Worm (Caenorhabditis elegans) whole organism, L4/young adult: ENCODE measurements around the gene clec-119.

Experiments used
- W03F9.2 ChIP-seq: fragments of 150-350 bp; optimal IDR thresholded peaks from 2 replicates; lab custom pipeline; 2014; ENCODE audit warnings: missing biosample characterization, missing genetic modification characterization
- dao-5 ChIP-seq: sonication (generic microtip); optimal IDR thresholded peaks from 2 replicates; lab custom pipeline; 2016; ENCODE audit warnings: missing genotype, missing genetic modification characterization, moderate library complexity, missing compliant biosample characterization
- him-1 ChIP-seq: sonication (generic microtip); optimal IDR thresholded peaks from 2 replicates; lab custom pipeline; 2016; ENCODE audit warnings: missing genotype, missing genetic modification reagents, missing genetic modification characterization, missing compliant biosample characterization

ce11 chrII:1237845-1238244 is 17.9 kb upstream of the clec-119 start:
- TF ChIP-seq him-1 (tag; lab: Kevin White, UChicago) (no peak), W03F9.2 (no peak), dao-5 (tag; lab: Kevin White, UChicago) (no peak)
